Fruit fly (Drosophila melanogaster): Measurements from ENCODE around the gene dos.

DNA sequence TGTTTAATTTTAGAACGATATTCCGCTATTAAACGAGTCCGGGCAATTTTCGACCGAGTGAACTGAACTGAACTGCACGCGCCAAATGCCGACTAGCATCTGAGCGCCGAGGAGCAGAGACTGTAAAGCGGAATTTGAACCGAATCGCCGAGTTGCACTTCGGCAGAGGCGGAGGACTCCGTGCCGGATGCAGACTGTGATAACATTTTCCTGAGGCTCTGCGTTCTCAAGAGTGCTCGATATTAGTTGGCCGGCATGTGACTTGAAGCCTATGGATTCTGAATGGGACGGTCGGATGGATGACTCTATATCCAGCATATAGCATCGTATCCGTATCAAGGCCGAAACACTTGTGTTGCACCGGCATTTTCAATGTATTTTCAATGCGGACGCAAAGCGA is 40.8 kb downstream of the dos start, which contains the start of gene Pxn:
- TF ChIP-seq CTCF (optimal IDR thresholded peaks at IDR 0.05) (no peak), CG8478 (optimal IDR thresholded peaks at IDR 0.05) (no peak)

Measured in S2 (cell line).